Worm (Caenorhabditis elegans) whole organism, young adult: ENCODE data around the gene ador-1.

Experiments used
- F23B12.7 ChIP-seq: sonication (generic microtip); optimal IDR thresholded peaks from 2 replicates; lab custom pipeline; 2017; ENCODE audit warnings: missing genetic modification characterization, mild to moderate bottlenecking, missing compliant biosample characterization, antibody characterized with exemption, moderate library complexity; ENCODE audit not compliant: insufficient read depth
- F37B4.10 ChIP-seq: fragments of 200-800 bp; sonication (Bioruptor generic); IDR thresholded peaks from 2 replicates; pipeline ENCODE4 v1.3.6; 2022; ENCODE audit warnings: missing genetic modification characterization, missing compliant biosample characterization
- F55B11.4 ChIP-seq: sonication (generic microtip); optimal IDR thresholded peaks from 2 replicates; lab custom pipeline; 2016; ENCODE audit warnings: missing compliant biosample characterization, missing genetic modification characterization, borderline replicate concordance; ENCODE audit not compliant: insufficient read depth
- ama-1 ChIP-seq, 3 experiments: fragments of 150-350 bp in 1 of 3; sonication (generic microtip) in 2 of 3; optimal IDR thresholded peaks; 2 replicates each; lab custom pipeline; 2014 to 2018; ENCODE audit warnings: missing biosample characterization in 2 of 3, missing genetic modification characterization in 2 of 3, missing genetic modification reagents in 2 of 3
- bed-2 ChIP-seq: fragments of 200-800 bp; sonication (Bioruptor generic); IDR thresholded peaks from 2 replicates; pipeline ENCODE4 v1.3.6; 2022; ENCODE audit warnings: missing genetic modification reagents, missing genetic modification characterization, missing compliant biosample characterization
- ceh-100 ChIP-seq: fragments of 200-800 bp; sonication (Bioruptor generic); IDR thresholded peaks from 2 replicates; pipeline ENCODE4 v1.3.6; 2022; ENCODE audit warnings: missing genetic modification reagents, missing genetic modification characterization, missing compliant biosample characterization
- dpff-1 ChIP-seq: sonication (generic microtip); optimal IDR thresholded peaks from 2 replicates; lab custom pipeline; 2017; ENCODE audit warnings: mild to moderate bottlenecking, missing genetic modification characterization, missing compliant biosample characterization
- ets-4 ChIP-seq: fragments of 200-800 bp; sonication (Bioruptor generic); optimal IDR thresholded peaks from 2 replicates; lab custom pipeline; 2018; ENCODE audit warnings: mild to moderate bottlenecking, missing genetic modification characterization, missing compliant biosample characterization
- nhr-120 ChIP-seq: fragments of 200-800 bp; sonication (Bioruptor generic); IDR thresholded peaks from 2 replicates; pipeline ENCODE4 v1.3.6; 2022; ENCODE audit warnings: missing genetic modification characterization, missing compliant biosample characterization
- repo-1 ChIP-seq: sonication (generic microtip); optimal IDR thresholded peaks from 2 replicates; lab custom pipeline; 2017; ENCODE audit warnings: mild to moderate bottlenecking, missing genetic modification characterization, missing compliant biosample characterization
- snpc-4 ChIP-seq, 5 experiments: fragments of 150-350 bp in 1 of 5; sonication (generic microtip) in 4 of 5; optimal IDR thresholded peaks; 2 replicates each; lab custom pipeline; 2014 to 2018; ENCODE audit warnings: missing genetic modification characterization in 5 of 5, missing biosample characterization in 3 of 5, antibody characterized with exemption in 2 of 5, mild to moderate bottlenecking in 2 of 5, missing compliant biosample characterization in 2 of 5, missing genotype in 2 of 5, moderate library complexity in 2 of 5, missing genetic modification reagents in 1 of 5
- unc-62 ChIP-seq: fragments of 150-350 bp; optimal IDR thresholded peaks from 2 replicates; lab custom pipeline; 2014; ENCODE audit warnings: missing biosample characterization, missing genetic modification reagents, missing genetic modification characterization

DNA sequence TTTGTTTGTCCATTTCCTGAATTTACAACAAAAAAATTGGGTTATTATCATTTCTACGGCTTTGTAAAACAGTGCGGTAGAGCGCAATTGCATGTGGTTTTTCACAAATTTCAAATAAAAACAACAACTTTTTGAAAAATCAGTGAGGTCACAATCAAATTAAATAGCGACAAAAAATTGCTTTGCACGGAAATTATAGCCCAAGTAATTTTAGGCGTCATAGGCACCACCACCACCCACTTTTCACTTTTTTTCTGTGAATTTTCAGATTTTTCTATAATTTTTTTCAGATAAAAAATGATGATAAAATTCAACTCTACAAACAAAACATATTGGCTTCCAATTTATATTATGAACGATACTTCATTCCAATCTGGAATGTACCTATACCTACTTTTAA, 45.4 kb downstream of the ador-1 start, which contains the start of gene sre-38:
- no peak for TF ChIP-seq bed-2 (GFP tag; lab: Robert Waterston, UW)
- no peak for TF ChIP-seq F55B11.4 (tag; lab: Kevin White, UChicago)
- TF ChIP-seq ets-4 (GFP tag; lab: Kevin White, UChicago): no peak
- no peak for TF ChIP-seq unc-62 (GFP tag; lab: Kevin White, UChicago)
- no peak for TF ChIP-seq ama-1 (optimal IDR thresholded peaks at IDR 0.05; lab: Kevin White, UChicago)
- no peak for TF ChIP-seq ama-1 (GFP tag; optimal IDR thresholded peaks at IDR 0.05; lab: Kevin White, UChicago)
- no peak for TF ChIP-seq snpc-4 (GFP tag; optimal IDR thresholded peaks at IDR 0.05; lab: Kevin White, UChicago)
- TF ChIP-seq snpc-4 (tag; optimal IDR thresholded peaks at IDR 0.05; lab: Kevin White, UChicago): no peak
- TF ChIP-seq nhr-120: no peak
- TF ChIP-seq repo-1 (tag; lab: Kevin White, UChicago): no peak
- no peak for TF ChIP-seq ceh-100 (GFP tag; lab: Robert Waterston, UW)
- TF ChIP-seq F37B4.10 (GFP tag; lab: Robert Waterston, UW): no peak
- no peak for TF ChIP-seq F23B12.7 (tag; lab: Kevin White, UChicago)
- TF ChIP-seq dpff-1 (tag; lab: Kevin White, UChicago): no peak
